Worm (Caenorhabditis elegans): ENCODE data around the gene pqn-74.

DNA sequence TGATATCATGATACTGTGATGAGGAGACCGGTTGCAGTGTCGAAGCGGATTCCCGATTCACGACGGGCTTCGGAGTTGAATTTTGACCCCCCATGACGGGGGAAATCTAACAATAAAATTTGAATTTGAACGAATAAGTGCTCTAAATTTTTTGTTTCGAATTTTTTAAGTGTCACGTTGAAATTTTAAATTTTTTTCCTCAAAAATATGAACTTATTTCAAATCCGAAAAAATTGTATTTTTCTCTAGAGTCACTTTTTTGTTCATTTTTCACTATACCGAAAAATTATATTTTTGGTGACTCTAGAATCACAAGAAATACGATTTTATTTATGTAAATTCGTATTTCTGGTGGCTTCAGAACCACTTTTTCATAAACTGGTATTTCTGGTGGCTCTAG is 27.3 kb upstream of the pqn-74 start, which contains the start of gene W02A2.8:
- TF ChIP-seq cog-1 (tag; optimal IDR thresholded peaks at IDR 0.05) (no peak), ztf-29 (GFP tag; IDR thresholded peaks at IDR 0.05) (no peak), flt-1 (GFP tag; IDR thresholded peaks at IDR 0.05) (no peak), med-1 (GFP tag; optimal IDR thresholded peaks at IDR 0.05; ENCODE audit: insufficient read depth) (no peak)
